Worm (Caenorhabditis elegans) whole organism, late embryonic: ENCODE measurements around the gene mcm-10.

Experiments
- F13H6.1 ChIP-seq: sonication (generic microtip); optimal IDR thresholded peaks from 2 replicates; lab custom pipeline; 2016; ENCODE audit warnings: missing genetic modification characterization, missing compliant biosample characterization
- ceh-9 ChIP-seq: sonication (generic microtip); optimal IDR thresholded peaks from 2 replicates; lab custom pipeline; 2016; ENCODE audit warnings: mild to moderate bottlenecking, missing genetic modification characterization, inconsistent platforms, missing compliant biosample characterization
- dve-1 ChIP-seq: sonication (generic microtip); optimal IDR thresholded peaks from 2 replicates; lab custom pipeline; 2017; ENCODE audit warnings: antibody characterized with exemption, mild to moderate bottlenecking, missing genetic modification characterization, missing compliant biosample characterization
- hlh-30 ChIP-seq: sonication (generic microtip); optimal IDR thresholded peaks from 2 replicates; lab custom pipeline; 2017; ENCODE audit warnings: antibody characterized with exemption, missing genetic modification characterization, missing compliant biosample characterization; ENCODE audit not compliant: insufficient read depth
- pag-3 ChIP-seq: sonication (generic microtip); optimal IDR thresholded peaks from 2 replicates; lab custom pipeline; 2016; ENCODE audit warnings: missing compliant biosample characterization, missing genetic modification characterization, borderline replicate concordance
- unc-86 ChIP-seq: sonication (generic microtip); optimal IDR thresholded peaks from 2 replicates; lab custom pipeline; 2016; ENCODE audit warnings: missing genetic modification characterization, missing compliant biosample characterization

DNA sequence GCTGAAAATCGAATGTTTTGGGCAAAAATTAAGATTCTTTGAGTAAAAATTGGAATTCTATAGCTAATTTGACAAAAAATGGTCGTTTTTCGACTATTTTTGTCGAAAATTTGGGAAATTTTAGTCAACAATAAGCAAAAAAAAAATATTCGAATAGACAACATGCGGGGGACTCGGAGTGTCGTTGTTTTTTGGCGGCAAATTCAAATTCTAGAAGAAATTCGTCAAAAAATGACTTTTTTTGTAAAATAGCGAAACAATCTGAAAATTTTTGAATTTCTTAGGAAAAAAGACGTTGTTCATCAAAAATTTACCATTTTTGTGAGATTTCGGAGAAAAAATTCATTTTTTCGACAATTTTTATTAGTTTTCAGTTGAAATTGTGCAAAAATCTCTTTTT lies 33.7 kb upstream of the mcm-10 start:
- TF ChIP-seq hlh-30 (tag; lab: Kevin White, UChicago) (no peak), ceh-9 (tag; lab: Kevin White, UChicago) (no peak), unc-86 (tag; lab: Kevin White, UChicago) (no peak), dve-1 (tag; lab: Kevin White, UChicago) (no peak), F13H6.1 (tag; lab: Kevin White, UChicago) (no peak), pag-3 (tag; lab: Kevin White, UChicago) (no peak)
